Worm (Caenorhabditis elegans): ENCODE results near the gene Y55H10A.2.
"Not testable (repeated sequence)": the region's sequence is repeated elsewhere in the genome, so short reads cannot be mapped to it uniquely, and the experiment has no call there.

DNA sequence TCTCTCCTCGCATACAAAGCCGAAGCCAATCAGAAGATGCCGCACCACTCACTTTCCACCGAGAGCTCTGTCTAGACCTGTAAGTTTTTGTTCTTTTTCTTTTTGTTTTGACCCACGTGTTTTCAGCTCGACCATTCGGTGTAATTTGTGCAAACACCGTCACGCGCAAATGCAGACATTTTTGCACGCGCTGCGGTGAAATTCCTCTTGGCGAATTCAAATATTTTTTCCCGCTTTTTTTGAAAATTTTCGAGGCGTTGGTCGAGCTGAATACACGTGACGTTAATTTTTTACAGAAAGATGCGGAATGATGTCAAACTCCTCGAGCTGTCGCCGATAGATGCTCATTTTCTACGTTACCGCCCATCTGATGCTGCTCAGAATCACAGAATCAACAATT lies 30.7 kb downstream of the Y55H10A.2 start, which contains the start of gene C04C3.4:
- TF ChIP-seq cog-1 (tag; optimal IDR thresholded peaks at IDR 0.05); med-1 (GFP tag; optimal IDR thresholded peaks at IDR 0.05; ENCODE audit: insufficient read depth); klf-2 (GFP tag; conservative IDR thresholded peaks at IDR 0.05); T22C8.4 (GFP tag; IDR thresholded peaks at IDR 0.05); ztf-29 (GFP tag; IDR thresholded peaks at IDR 0.05); ztf-23 (GFP tag; IDR thresholded peaks at IDR 0.05); ref-1 (GFP tag; conservative IDR thresholded peaks at IDR 0.05); tab-1 (GFP tag; IDR thresholded peaks at IDR 0.05); flt-1 (GFP tag; IDR thresholded peaks at IDR 0.05): not testable (repeated sequence)

Data from whole organism, midembryonic.